Fruit fly (Drosophila melanogaster) whole organism, pupa: ENCODE measurements around the gene CG6330.

ENCODE experiments used
- CG10348 ChIP-seq: fragments of 200-800 bp; sonication (Bioruptor generic); IDR thresholded peaks from 2 replicates; pipeline ENCODE4 v1.3.6; 2022; ENCODE audit warnings: missing biosample characterization, missing genetic modification characterization
- CG12605 ChIP-seq: fragments of 200-800 bp; sonication (Bioruptor generic); IDR thresholded peaks from 2 replicates; pipeline ENCODE4 v1.3.6; 2022; ENCODE audit warnings: missing biosample characterization, missing genetic modification characterization
- CG13204 ChIP-seq: fragments of 200-800 bp; sonication (Bioruptor generic); optimal IDR thresholded peaks from 2 replicates; lab custom pipeline; 2018; ENCODE audit warnings: missing biosample characterization, mild to moderate bottlenecking, missing genetic modification characterization, moderate library complexity
- CG14655 ChIP-seq: fragments of 200-800 bp; sonication (Bioruptor generic); optimal IDR thresholded peaks from 3 replicates; lab custom pipeline; 2017; ENCODE audit warnings: mild to moderate bottlenecking, missing biosample characterization, missing genetic modification reagents, missing genetic modification characterization
- CG15710 ChIP-seq: fragments of 200-800 bp; sonication (Bioruptor generic); optimal IDR thresholded peaks from 2 replicates; lab custom pipeline; 2018; ENCODE audit warnings: missing biosample characterization, mild to moderate bottlenecking, missing genetic modification characterization, moderate library complexity
- CG17806 ChIP-seq: fragments of 200-800 bp; sonication (Bioruptor generic); optimal IDR thresholded peaks from 2 replicates; lab custom pipeline; 2018; ENCODE audit warnings: missing biosample characterization, mild to moderate bottlenecking, missing genetic modification characterization, moderate library complexity
- CG32121 ChIP-seq: fragments of 200-800 bp; sonication (Bioruptor generic); IDR thresholded peaks from 2 replicates; pipeline ENCODE4 v1.3.6; 2022; ENCODE audit warnings: missing biosample characterization, missing genetic modification characterization
- CG34367 ChIP-seq: fragments of 200-800 bp; sonication (Bioruptor generic); optimal IDR thresholded peaks from 2 replicates; lab custom pipeline; 2018; ENCODE audit warnings: missing biosample characterization, mild to moderate bottlenecking, missing genetic modification characterization
- CG4496 ChIP-seq: fragments of 200-800 bp; sonication (Bioruptor generic); IDR thresholded peaks from 3 replicates; pipeline ENCODE4 v1.3.6; 2022; ENCODE audit warnings: missing biosample characterization, missing genetic modification characterization
- CG8159 ChIP-seq: fragments of 200-800 bp; sonication (Bioruptor generic); optimal IDR thresholded peaks from 3 replicates; lab custom pipeline; 2018; ENCODE audit warnings: missing biosample characterization, mild to moderate bottlenecking, missing genetic modification characterization, moderate library complexity
- CG8301 ChIP-seq: fragments of 200-800 bp; sonication (Bioruptor generic); optimal IDR thresholded peaks from 2 replicates; lab custom pipeline; 2018; ENCODE audit warnings: missing biosample characterization, mild to moderate bottlenecking, missing genetic modification characterization
- CG9948 ChIP-seq: fragments of 200-800 bp; sonication (Bioruptor generic); optimal IDR thresholded peaks from 2 replicates; lab custom pipeline; 2018; ENCODE audit warnings: missing biosample characterization, mild to moderate bottlenecking, missing genetic modification characterization, moderate library complexity
- D1 ChIP-seq: fragments of 200-800 bp; sonication (Bioruptor generic); optimal IDR thresholded peaks from 2 replicates; lab custom pipeline; 2018; ENCODE audit warnings: missing biosample characterization, mild to moderate bottlenecking, missing genetic modification characterization, moderate library complexity
- EcR ChIP-seq: fragments of 200-800 bp; sonication (Bioruptor generic); optimal IDR thresholded peaks from 3 replicates; lab custom pipeline; 2019; ENCODE audit warnings: missing biosample characterization, missing genetic modification characterization, mild to moderate bottlenecking, moderate library complexity, missing genetic modification reagents
- Ets98B ChIP-seq: fragments of 200-800 bp; sonication (Bioruptor generic); IDR thresholded peaks from 2 replicates; pipeline ENCODE4 v1.3.6; 2022; ENCODE audit warnings: missing biosample characterization, missing genetic modification characterization
- Pif1A ChIP-seq: fragments of 200-800 bp; sonication (Bioruptor generic); optimal IDR thresholded peaks from 3 replicates; lab custom pipeline; 2016; ENCODE audit warnings: missing biosample characterization, missing genetic modification characterization
- Pif1B ChIP-seq: fragments of 200-800 bp; sonication (Bioruptor generic); optimal IDR thresholded peaks from 3 replicates; lab custom pipeline; 2016; ENCODE audit warnings: missing biosample characterization, missing genetic modification characterization
- Snoo ChIP-seq: fragments of 200-800 bp; sonication (Bioruptor generic); optimal IDR thresholded peaks from 3 replicates; lab custom pipeline; 2017; ENCODE audit warnings: missing biosample characterization, mild to moderate bottlenecking, missing genetic modification characterization, inconsistent platforms
- fd96Ca ChIP-seq: fragments of 200-800 bp; sonication (Bioruptor generic); IDR thresholded peaks from 3 replicates; pipeline ENCODE4 v1.3.6; 2022; ENCODE audit warnings: missing biosample characterization, missing genetic modification characterization
- gl ChIP-seq: fragments of 200-800 bp; sonication (Bioruptor generic); optimal IDR thresholded peaks from 2 replicates; lab custom pipeline; 2018; ENCODE audit warnings: missing biosample characterization, mild to moderate bottlenecking, missing genetic modification characterization
- rn ChIP-seq: fragments of 200-800 bp; sonication (Bioruptor generic); IDR thresholded peaks from 2 replicates; pipeline ENCODE4 v1.3.6; 2022; ENCODE audit warnings: missing biosample characterization, missing genetic modification characterization

CG6330 gene

dm6 chr3R:26960496-26960895, 2.2 kb upstream of the CG6330 start:
- no peak for TF ChIP-seq Ets98B (GFP tag; lab: Robert Waterston, UW)
- no peak for TF ChIP-seq CG9948 (tag; lab: Kevin White, UChicago)
- TF ChIP-seq EcR (GFP tag; lab: Kevin White, UChicago): peak; percentile 68
- TF ChIP-seq CG4496 (GFP tag; lab: Robert Waterston, UW): 0 out of 3 replicates have a peak, but pooled peaks have one; percentile 24
- TF ChIP-seq CG8159: no peak
- TF ChIP-seq D1: no peak
- TF ChIP-seq CG15710 (tag; lab: Kevin White, UChicago): no peak
- TF ChIP-seq CG13204 (GFP tag; lab: Kevin White, UChicago): no peak
- TF ChIP-seq Pif1B (GFP tag; lab: Kevin White, UChicago): no peak
- no peak for TF ChIP-seq CG32121
- no peak for TF ChIP-seq Pif1A (GFP tag; lab: Kevin White, UChicago)
- no peak for TF ChIP-seq CG34367 (tag; lab: Kevin White, UChicago)
- no peak for TF ChIP-seq gl (tag; lab: Kevin White, UChicago)
- TF ChIP-seq CG14655: no peak
- TF ChIP-seq rn (GFP tag; lab: Robert Waterston, UW): no peak
- TF ChIP-seq CG10348: no peak
- TF ChIP-seq, all 21 proteins: peak for 2

dm6 chr3R:26957132-26957531, 1.2 kb downstream of the CG6330 start:
- no peak for TF ChIP-seq Pif1B (GFP tag; lab: Kevin White, UChicago)
- TF ChIP-seq EcR (GFP tag; lab: Kevin White, UChicago): peak; percentile 25
- no peak for TF ChIP-seq CG15710 (tag; lab: Kevin White, UChicago)

- no peak for TF ChIP-seq CG34367 (tag; lab: Kevin White, UChicago)
- TF ChIP-seq CG9948 (tag; lab: Kevin White, UChicago): no peak
- no peak for TF ChIP-seq CG8301 (tag; lab: Kevin White, UChicago)
- TF ChIP-seq rn (GFP tag; lab: Robert Waterston, UW): no peak
- no peak; the same call in 2 of the 3 replicates for TF ChIP-seq CG4496 (GFP tag; lab: Robert Waterston, UW)
- TF ChIP-seq CG14655: no peak
- TF ChIP-seq CG32121: no peak
Measured at dm6 chr3R:26956376-26957062, 1.8 kb downstream of the CG6330 start.

dm6 chr3R:26955527-26955926, 2.8 kb downstream of the CG6330 start:
- TF ChIP-seq CG32121: no peak
- no peak for TF ChIP-seq Pif1B (GFP tag; lab: Kevin White, UChicago)
- TF ChIP-seq gl (tag; lab: Kevin White, UChicago): no peak
- no peak for TF ChIP-seq Pif1A (GFP tag; lab: Kevin White, UChicago)
- no peak for TF ChIP-seq rn (GFP tag; lab: Robert Waterston, UW)
- TF ChIP-seq CG8159: no peak
- no peak for TF ChIP-seq EcR (GFP tag; lab: Kevin White, UChicago)
- no peak for TF ChIP-seq CG15710 (tag; lab: Kevin White, UChicago)
- no peak for TF ChIP-seq fd96Ca (GFP tag; lab: Robert Waterston, UW)
- TF ChIP-seq D1: no peak
- no peak for TF ChIP-seq CG14655
- TF ChIP-seq CG12605 (GFP tag; lab: Robert Waterston, UW): no peak
- TF ChIP-seq CG13204 (GFP tag; lab: Kevin White, UChicago): no peak
- no peak for TF ChIP-seq Ets98B (GFP tag; lab: Robert Waterston, UW)

dm6 chr3R:26954020-26954672, 4.1 kb downstream of the CG6330 start:
- TF ChIP-seq Pif1A (GFP tag; lab: Kevin White, UChicago) (peak; percentile 88), CG8159 (peak; percentile 96), D1 (peak; percentile 94), CG14655 (peak; percentile 90), Ets98B (GFP tag; lab: Robert Waterston, UW) (peak; percentile 96), EcR (GFP tag; lab: Kevin White, UChicago) (peak; percentile 86), CG4496 (GFP tag; lab: Robert Waterston, UW) (peak; percentile 96), Snoo (tag; lab: Kevin White, UChicago) (peak; percentile 93), rn (GFP tag; lab: Robert Waterston, UW) (peak; percentile 95), CG8301 (tag; lab: Kevin White, UChicago) (peak; percentile 86), CG13204 (GFP tag; lab: Kevin White, UChicago) (peak; percentile 85), CG15710 (tag; lab: Kevin White, UChicago) (peak; percentile 97), Pif1B (GFP tag; lab: Kevin White, UChicago) (peak; percentile 92), CG34367 (tag; lab: Kevin White, UChicago) (peak; percentile 96), CG17806 (tag; lab: Kevin White, UChicago) (peak; percentile 97), CG12605 (GFP tag; lab: Robert Waterston, UW) (peak; percentile 95), fd96Ca (GFP tag; lab: Robert Waterston, UW) (peak; percentile 91), CG32121 (peak; percentile 94), gl (tag; lab: Kevin White, UChicago) (peak; percentile 94), CG9948 (tag; lab: Kevin White, UChicago) (peak; percentile 96), CG10348 (peak; percentile 71)
- TF ChIP-seq, all 21 proteins: peak for 21

- peak; percentile 87 for TF ChIP-seq Pif1B (GFP tag; lab: Kevin White, UChicago)
- peak; percentile 16 for TF ChIP-seq CG13204 (GFP tag; lab: Kevin White, UChicago)
- TF ChIP-seq CG8301 (tag; lab: Kevin White, UChicago): peak; percentile 94
- peak; percentile 93; the same call in 2 of the 3 replicates for TF ChIP-seq fd96Ca (GFP tag; lab: Robert Waterston, UW)
- peak; percentile 96 for TF ChIP-seq CG8159
- TF ChIP-seq EcR (GFP tag; lab: Kevin White, UChicago): no peak
- peak; percentile 77 for TF ChIP-seq CG10348
- TF ChIP-seq CG17806 (tag; lab: Kevin White, UChicago): peak; percentile 97
- TF ChIP-seq CG15710 (tag; lab: Kevin White, UChicago): peak; percentile 94
- TF ChIP-seq CG32121: peak; percentile 85
- peak; percentile 98 for TF ChIP-seq CG9948 (tag; lab: Kevin White, UChicago)
- TF ChIP-seq Pif1A (GFP tag; lab: Kevin White, UChicago): peak; percentile 96
- TF ChIP-seq CG14655: peak; percentile 91
- peak; percentile 84 for TF ChIP-seq Ets98B (GFP tag; lab: Robert Waterston, UW)
- peak; percentile 95 for TF ChIP-seq D1
- peak; percentile 96 for TF ChIP-seq CG34367 (tag; lab: Kevin White, UChicago)
- TF ChIP-seq Snoo (tag; lab: Kevin White, UChicago): no peak
- TF ChIP-seq CG4496 (GFP tag; lab: Robert Waterston, UW): peak; percentile 94
- peak; percentile 86 for TF ChIP-seq gl (tag; lab: Kevin White, UChicago)
- peak; percentile 87 for TF ChIP-seq CG12605 (GFP tag; lab: Robert Waterston, UW)
- TF ChIP-seq rn (GFP tag; lab: Robert Waterston, UW): peak; percentile 86
- TF ChIP-seq, all 21 proteins: peak for 19
Measured at dm6 chr3R:26953478-26953874, 4.8 kb downstream of the CG6330 start.
